Worm (Caenorhabditis elegans): ENCODE measurements around the gene glrx-22.

- TF ChIP-seq ces-1 (GFP tag; optimal IDR thresholded peaks at IDR 0.05) (no peak), D1046.2 (GFP tag; IDR thresholded peaks at IDR 0.05) (no peak), unc-130 (GFP tag; optimal IDR thresholded peaks at IDR 0.05) (no peak), fkh-10 (GFP tag; optimal IDR thresholded peaks at IDR 0.05) (no peak), ceh-32 (tag; optimal IDR thresholded peaks at IDR 0.05; ENCODE audit: poor library complexity) (no peak), pha-4 (GFP tag; IDR thresholded peaks at IDR 0.05) (no peak), pha-4 (tag; optimal IDR thresholded peaks at IDR 0.05) (no peak), ama-1 (optimal IDR thresholded peaks at IDR 0.05) (no peak), ceh-20 (GFP tag; IDR thresholded peaks at IDR 0.05) (no peak), lir-3 (tag; optimal IDR thresholded peaks at IDR 0.05) (no peak), unc-62 (GFP tag; optimal IDR thresholded peaks at IDR 0.05 in 1 of 2) (no peak), unc-62 (tag; optimal IDR thresholded peaks at IDR 0.05) (no peak)
These were observed 41.9 kb downstream of the glrx-22 start, which contains the start of gene faah-1 for ce11 chrIV:8159087-8159486.
